Fruit fly (Drosophila melanogaster): ENCODE data around the gene Adgf-A.

Gene Adgf-A

DNA sequence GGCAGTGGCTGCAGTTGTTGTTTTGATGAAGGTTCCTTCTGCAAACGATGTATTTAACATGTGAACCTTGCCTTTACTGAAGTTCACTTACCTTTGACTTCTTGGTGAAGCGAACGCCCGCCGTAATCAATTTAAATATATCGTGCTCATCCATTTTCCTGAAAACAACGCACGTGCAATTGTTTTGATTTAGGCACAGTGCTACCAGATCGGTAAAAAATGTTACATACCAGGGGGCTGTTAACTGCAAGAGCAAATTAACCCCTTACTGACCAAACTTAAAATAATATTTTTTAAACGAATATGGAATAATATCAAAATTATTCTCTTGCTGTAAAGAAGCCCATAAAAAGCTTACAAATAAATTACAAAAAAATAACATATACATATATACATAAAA lies 40.6 kb upstream of the Adgf-A start, which contains the start of gene ais (continued):
- TF ChIP-seq Max (GFP tag; optimal IDR thresholded peaks at IDR 0.05) (peak; percentile 62), pzg (GFP tag; optimal IDR thresholded peaks at IDR 0.05) (peak; percentile 38), CG10462 (GFP tag; optimal IDR thresholded peaks at IDR 0.05) (no peak), chinmo (GFP tag; IDR thresholded peaks at IDR 0.05; ENCODE audit: partially characterized antibody) (0 out of 4 replicates have a peak, but pooled peaks have one; percentile 30), sd (tag; optimal IDR thresholded peaks at IDR 0.05) (no peak), CG12391 (tag; optimal IDR thresholded peaks at IDR 0.05) (peak; percentile 39), phol (tag; optimal IDR thresholded peaks at IDR 0.05) (peak; percentile 22), CG6272 (GFP tag; IDR thresholded peaks at IDR 0.05) (no peak), Bdp1 (GFP tag; optimal IDR thresholded peaks at IDR 0.05) (no peak), CG4360 (GFP tag; IDR thresholded peaks at IDR 0.05) (no peak), CG6175 (GFP tag; IDR thresholded peaks at IDR 0.05) (no peak), unpg (GFP tag; optimal IDR thresholded peaks at IDR 0.05) (peak; percentile 39), Nf-YB (GFP tag; optimal IDR thresholded peaks at IDR 0.05) (no peak), CG31224 (GFP tag; IDR thresholded peaks at IDR 0.05) (no peak), CG16813 (GFP tag; IDR thresholded peaks at IDR 0.05; ENCODE audit: partially characterized antibody) (0 out of 3 replicates have a peak, but pooled peaks have one; percentile 9), luna (GFP tag; optimal IDR thresholded peaks at IDR 0.05) (no peak), CG6654 (GFP tag; optimal IDR thresholded peaks at IDR 0.05) (no peak), MBD-R2 (GFP tag; IDR thresholded peaks at IDR 0.05) (peak; percentile 53), h (optimal IDR thresholded peaks at IDR 0.05) (no peak), Sin3A (optimal IDR thresholded peaks at IDR 0.05) (no peak), sug (tag; optimal IDR thresholded peaks at IDR 0.05) (peak; percentile 45), Ptx1 (GFP tag; IDR thresholded peaks at IDR 0.05) (no peak), E2f2 (GFP tag; IDR thresholded peaks at IDR 0.05) (peak; percentile 51), Gug (GFP tag; IDR thresholded peaks at IDR 0.05) (no peak), lilli (GFP tag; optimal IDR thresholded peaks at IDR 0.05) (peak; percentile 54), sob (GFP tag; IDR thresholded peaks at IDR 0.05) (no peak), nerfin-2 (GFP tag; IDR thresholded peaks at IDR 0.05; ENCODE audit: partially characterized antibody) (no peak), Aef1 (GFP tag; IDR thresholded peaks at IDR 0.05) (no peak), HLHmδ (GFP tag; optimal IDR thresholded peaks at IDR 0.05) (no peak), CG4424 (GFP tag; optimal IDR thresholded peaks at IDR 0.05) (no peak), CG14965 (GFP tag; optimal IDR thresholded peaks at IDR 0.05; ENCODE audit: borderline replicate concordance) (no peak), CG9609 (GFP tag; optimal IDR thresholded peaks at IDR 0.05) (no peak), dan (GFP tag; IDR thresholded peaks at IDR 0.05) (no peak), CG30403 (GFP tag; optimal IDR thresholded peaks at IDR 0.05) (peak; percentile 40)

DNA sequence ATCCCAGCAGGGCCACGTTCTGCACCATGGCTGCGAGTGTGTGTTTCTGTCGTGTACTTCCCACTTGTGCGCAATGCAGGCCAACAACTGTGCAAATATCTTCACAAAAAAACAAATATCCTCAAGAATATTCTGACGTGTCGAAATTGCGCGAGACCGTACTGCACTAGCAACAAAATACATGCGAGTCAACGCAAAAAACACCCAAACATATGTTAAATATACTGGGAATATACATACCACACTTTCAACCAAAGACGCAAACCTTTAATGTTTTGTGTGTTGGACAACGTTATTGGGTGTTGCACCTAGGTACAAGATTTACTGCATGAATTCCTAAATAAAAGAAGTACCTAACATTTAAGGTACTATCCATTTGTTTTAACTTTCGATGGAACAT lies 38.1 kb upstream of the Adgf-A start, which contains the start of gene NUCB1:
Gene NUCB1 (minus strand): TSS at position 173 of the 400 bp plus-strand sequence.
- TF ChIP-seq zf30C (GFP tag; optimal IDR thresholded peaks at IDR 0.05) (no peak), CG2889 (GFP tag; IDR thresholded peaks at IDR 0.05) (no peak), croc (GFP tag; conservative IDR thresholded peaks at IDR 0.05) (no peak), CG31224 (GFP tag; IDR thresholded peaks at IDR 0.05) (no peak), z (GFP tag; IDR thresholded peaks at IDR 0.05) (no peak), dimm (GFP tag; IDR thresholded peaks at IDR 0.05) (no peak), Chrac-16 (GFP tag; optimal IDR thresholded peaks at IDR 0.05) (peak; percentile 7), Dip3 (GFP tag; optimal IDR thresholded peaks at IDR 0.05) (peak; percentile 43), CG33213 (GFP tag; optimal IDR thresholded peaks at IDR 0.05) (peak; percentile 79), Oli (tag; optimal IDR thresholded peaks at IDR 0.05) (no peak), HmgZ (tag; optimal IDR thresholded peaks at IDR 0.05) (peak; percentile 83), ERR (GFP tag; optimal IDR thresholded peaks at IDR 0.05) (peak; percentile 34), B-H1 (GFP tag; IDR thresholded peaks at IDR 0.05) (no peak), CG1832 (GFP tag; optimal IDR thresholded peaks at IDR 0.05) (no peak), CG17186 (GFP tag; optimal IDR thresholded peaks at IDR 0.05) (peak; percentile 79), MTF-1 (GFP tag; optimal IDR thresholded peaks at IDR 0.05; ENCODE audit: borderline replicate concordance) (peak; percentile 36), Hr3 (GFP tag; optimal IDR thresholded peaks at IDR 0.05) (peak; percentile 19), wdn (GFP tag; IDR thresholded peaks at IDR 0.05) (no peak), lab (GFP tag; optimal IDR thresholded peaks at IDR 0.05) (no peak), dysf (GFP tag; IDR thresholded peaks at IDR 0.05) (0 out of 3 replicates have a peak, but pooled peaks have one; percentile 33), cwo (GFP tag; optimal IDR thresholded peaks at IDR 0.05) (no peak)

Data from whole organism, embryonic.